Fruit fly (Drosophila melanogaster) S2 (cell line): ENCODE results near the gene Cpr23B.

Source experiments
- CG8478 ChIP-seq: fragments of >200 bp; optimal IDR thresholded peaks from 2 replicates; lab custom pipeline; 2018
- CTCF ChIP-seq, 2 experiments: fragments of >200 bp; optimal IDR thresholded peaks; 2 replicates each; lab custom pipeline; 2018

DNA sequence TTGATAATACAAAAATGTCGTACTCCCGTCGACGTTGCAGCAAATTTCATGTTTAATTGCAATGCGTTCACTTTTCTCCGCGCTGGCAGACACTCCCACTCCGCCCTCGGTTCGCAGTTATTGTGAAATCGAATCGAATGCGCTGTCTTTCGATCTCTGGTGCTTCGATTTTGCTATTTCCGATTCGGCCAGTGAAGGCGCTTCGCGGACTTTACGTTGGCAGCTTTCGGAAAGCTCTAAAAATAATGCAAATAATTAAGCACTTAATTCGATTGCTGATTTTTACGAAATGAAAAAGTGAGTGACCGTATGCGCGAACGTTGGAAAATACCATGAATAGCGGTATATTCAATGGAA lies 36.0 kb downstream of the Cpr23B start, which contains the start of gene Ifrd1:
- TF ChIP-seq CG8478 (lab: Kevin White, UChicago) (no peak), CTCF (optimal IDR thresholded peaks at IDR 0.05; lab: Kevin White, UChicago) (no peak)
